Fruit fly (Drosophila melanogaster) whole organism, prepupa: ENCODE measurements around the gene Mip.

Experiments used
- Blimp-1 ChIP-seq: fragments of 200-800 bp; sonication (Bioruptor generic); optimal IDR thresholded peaks from 3 replicates; lab custom pipeline; 2017; ENCODE audit warnings: missing biosample characterization, missing genetic modification characterization, mild to moderate bottlenecking, moderate library complexity, missing genetic modification reagents
- CG10631 ChIP-seq: fragments of 200-800 bp; sonication (Bioruptor generic); optimal IDR thresholded peaks from 2 replicates; lab custom pipeline; 2016; ENCODE audit warnings: missing biosample characterization, missing genetic modification characterization
- CG11294 ChIP-seq: fragments of 200-800 bp; sonication (Bioruptor generic); IDR thresholded peaks from 2 replicates; pipeline ENCODE4 v1.3.6; 2022; ENCODE audit warnings: missing biosample characterization, missing genetic modification characterization
- CG16779 ChIP-seq: fragments of 200-800 bp; sonication (Bioruptor generic); optimal IDR thresholded peaks from 3 replicates; lab custom pipeline; 2017; ENCODE audit warnings: missing biosample characterization, mild to moderate bottlenecking, missing genetic modification characterization
- CG34406 ChIP-seq: fragments of 200-800 bp; sonication (Bioruptor generic); optimal IDR thresholded peaks from 3 replicates; lab custom pipeline; 2016; ENCODE audit warnings: missing biosample characterization, missing genetic modification characterization
- CG4318 ChIP-seq: fragments of 200-800 bp; sonication (Bioruptor generic); optimal IDR thresholded peaks from 3 replicates; lab custom pipeline; 2017; ENCODE audit warnings: missing biosample characterization, mild to moderate bottlenecking, missing genetic modification characterization
- CG6792 ChIP-seq: fragments of 200-800 bp; sonication (Bioruptor generic); optimal IDR thresholded peaks from 3 replicates; lab custom pipeline; 2016; ENCODE audit warnings: missing biosample characterization, missing genetic modification characterization
- CG6808 ChIP-seq: fragments of 200-800 bp; sonication (Bioruptor generic); optimal IDR thresholded peaks from 3 replicates; lab custom pipeline; 2017; ENCODE audit warnings: missing biosample characterization, missing genetic modification characterization, mild to moderate bottlenecking, moderate library complexity, missing genetic modification reagents
- CG6854 ChIP-seq: fragments of 200-800 bp; sonication (Bioruptor generic); optimal IDR thresholded peaks from 2 replicates; lab custom pipeline; 2017; ENCODE audit warnings: missing biosample characterization, mild to moderate bottlenecking, missing genetic modification characterization
- CG8319 ChIP-seq: fragments of 200-800 bp; sonication (Bioruptor generic); optimal IDR thresholded peaks from 3 replicates; lab custom pipeline; 2016; ENCODE audit warnings: missing biosample characterization, missing genetic modification characterization
- CG8632 ChIP-seq: fragments of 200-800 bp; sonication (Bioruptor generic); optimal IDR thresholded peaks from 3 replicates; lab custom pipeline; 2016; ENCODE audit warnings: missing biosample characterization, missing genetic modification characterization
- CG9139 ChIP-seq: fragments of 200-800 bp; sonication (Bioruptor generic); optimal IDR thresholded peaks from 3 replicates; lab custom pipeline; 2017; ENCODE audit warnings: missing biosample characterization, mild to moderate bottlenecking, missing genetic modification characterization
- Eip75B ChIP-seq: fragments of 200-800 bp; sonication (Bioruptor generic); optimal IDR thresholded peaks from 3 replicates; lab custom pipeline; 2016; ENCODE audit warnings: missing biosample characterization, missing genetic modification characterization
- Eip78C ChIP-seq: fragments of 200-800 bp; sonication (Bioruptor generic); peaks from one replicate; lab custom pipeline; 2016; ENCODE audit warnings: missing biosample characterization, missing genetic modification characterization
- Eip93F ChIP-seq: fragments of 200-800 bp; sonication (Bioruptor generic); optimal IDR thresholded peaks from 2 replicates; lab custom pipeline; 2016; ENCODE audit warnings: missing biosample characterization, mild to moderate bottlenecking, missing genetic modification characterization
- Ets21C ChIP-seq: fragments of 200-800 bp; sonication (Bioruptor generic); optimal IDR thresholded peaks from 3 replicates; lab custom pipeline; 2016; ENCODE audit warnings: missing biosample characterization, missing genetic modification characterization
- Ets96B ChIP-seq: fragments of 200-800 bp; optimal IDR thresholded peaks from 2 replicates; lab custom pipeline; 2019; ENCODE audit warnings: missing biosample characterization, mild to moderate bottlenecking, missing genetic modification characterization, moderate library complexity
- Hr38 ChIP-seq: sonication (Bioruptor generic); optimal IDR thresholded peaks from 2 replicates; lab custom pipeline; 2016; ENCODE audit warnings: missing biosample characterization, missing genetic modification characterization
- Hr39 ChIP-seq: fragments of 200-800 bp; sonication (Bioruptor generic); optimal IDR thresholded peaks from 2 replicates; lab custom pipeline; 2016; ENCODE audit warnings: missing biosample characterization, missing genetic modification characterization
- Lpt ChIP-seq: fragments of 200-800 bp; sonication (Bioruptor generic); optimal IDR thresholded peaks from 3 replicates; lab custom pipeline; 2016; ENCODE audit warnings: missing biosample characterization, missing genetic modification characterization
- Met ChIP-seq: fragments of 200-800 bp; sonication (Bioruptor generic); optimal IDR thresholded peaks from 3 replicates; lab custom pipeline; 2016; ENCODE audit warnings: missing biosample characterization, missing genetic modification characterization
- OdsH ChIP-seq: fragments of 200-800 bp; sonication (Bioruptor generic); optimal IDR thresholded peaks from 3 replicates; lab custom pipeline; 2016; ENCODE audit warnings: missing biosample characterization, missing genetic modification characterization
- Smox ChIP-seq: fragments of 200-800 bp; sonication (Bioruptor generic); optimal IDR thresholded peaks from 3 replicates; lab custom pipeline; 2016; ENCODE audit warnings: missing biosample characterization, missing genetic modification characterization
- Sox14 ChIP-seq: fragments of 200-800 bp; sonication (Bioruptor generic); optimal IDR thresholded peaks from 3 replicates; lab custom pipeline; 2016; ENCODE audit warnings: missing biosample characterization, missing genetic modification characterization
- Sox15 ChIP-seq: fragments of 200-800 bp; sonication (Bioruptor generic); optimal IDR thresholded peaks from 3 replicates; lab custom pipeline; 2016; ENCODE audit warnings: missing biosample characterization, missing genetic modification characterization
- acj6 ChIP-seq: fragments of 200-800 bp; sonication (Bioruptor generic); optimal IDR thresholded peaks from 3 replicates; lab custom pipeline; 2016; ENCODE audit warnings: missing biosample characterization, missing genetic modification characterization
- cyc ChIP-seq: fragments of 200-800 bp; sonication (Bioruptor generic); optimal IDR thresholded peaks from 3 replicates; lab custom pipeline; 2016; ENCODE audit warnings: missing biosample characterization, missing genetic modification characterization
- dac ChIP-seq: fragments of 200-800 bp; sonication (Bioruptor generic); optimal IDR thresholded peaks from 2 replicates; lab custom pipeline; 2017; ENCODE audit warnings: missing biosample characterization, mild to moderate bottlenecking, missing genetic modification characterization
- dsx ChIP-seq: fragments of 200-800 bp; optimal IDR thresholded peaks from 3 replicates; lab custom pipeline; 2019; ENCODE audit warnings: missing biosample characterization, mild to moderate bottlenecking, missing genetic modification characterization, moderate library complexity; ENCODE audit not compliant: poor library complexity, severe bottlenecking
- eg ChIP-seq: fragments of 200-800 bp; sonication (Bioruptor generic); IDR thresholded peaks from 3 replicates; pipeline ENCODE4 v1.3.6; 2022; ENCODE audit warnings: missing biosample characterization, missing genetic modification characterization
- esn ChIP-seq: fragments of 200-800 bp; sonication (Bioruptor generic); optimal IDR thresholded peaks from 2 replicates; lab custom pipeline; 2016; ENCODE audit warnings: missing biosample characterization, mild to moderate bottlenecking, missing genetic modification characterization, moderate library complexity
- fd85E ChIP-seq: fragments of 200-800 bp; sonication (Bioruptor generic); optimal IDR thresholded peaks from 3 replicates; lab custom pipeline; 2016; ENCODE audit warnings: missing biosample characterization, missing genetic modification characterization
- net ChIP-seq: fragments of 200-800 bp; sonication (Bioruptor generic); optimal IDR thresholded peaks from 3 replicates; lab custom pipeline; 2016; ENCODE audit warnings: missing biosample characterization, missing genetic modification characterization
- pdm3 ChIP-seq: fragments of 200-800 bp; sonication (Bioruptor generic); optimal IDR thresholded peaks from 3 replicates; lab custom pipeline; 2016; ENCODE audit warnings: missing biosample characterization, missing genetic modification characterization
- ss ChIP-seq, 2 experiments: fragments of 200-800 bp; sonication (Bioruptor generic); optimal IDR thresholded peaks; 2 replicates in 1 of 2; 3 replicates in 1 of 2; lab custom pipeline; 2017 to 2018; ENCODE audit warnings: mild to moderate bottlenecking in 2 of 2, missing biosample characterization in 2 of 2, missing genetic modification characterization in 2 of 2, moderate library complexity in 1 of 2
- svp ChIP-seq: fragments of 200-800 bp; sonication (Bioruptor generic); peaks from one replicate; lab custom pipeline; 2016; ENCODE audit warnings: missing biosample characterization, missing genetic modification characterization
- vri ChIP-seq: fragments of 200-800 bp; sonication (Bioruptor generic); optimal IDR thresholded peaks from 3 replicates; lab custom pipeline; 2016; ENCODE audit warnings: missing biosample characterization, mild to moderate bottlenecking, missing genetic modification characterization

Gene Mip

DNA sequence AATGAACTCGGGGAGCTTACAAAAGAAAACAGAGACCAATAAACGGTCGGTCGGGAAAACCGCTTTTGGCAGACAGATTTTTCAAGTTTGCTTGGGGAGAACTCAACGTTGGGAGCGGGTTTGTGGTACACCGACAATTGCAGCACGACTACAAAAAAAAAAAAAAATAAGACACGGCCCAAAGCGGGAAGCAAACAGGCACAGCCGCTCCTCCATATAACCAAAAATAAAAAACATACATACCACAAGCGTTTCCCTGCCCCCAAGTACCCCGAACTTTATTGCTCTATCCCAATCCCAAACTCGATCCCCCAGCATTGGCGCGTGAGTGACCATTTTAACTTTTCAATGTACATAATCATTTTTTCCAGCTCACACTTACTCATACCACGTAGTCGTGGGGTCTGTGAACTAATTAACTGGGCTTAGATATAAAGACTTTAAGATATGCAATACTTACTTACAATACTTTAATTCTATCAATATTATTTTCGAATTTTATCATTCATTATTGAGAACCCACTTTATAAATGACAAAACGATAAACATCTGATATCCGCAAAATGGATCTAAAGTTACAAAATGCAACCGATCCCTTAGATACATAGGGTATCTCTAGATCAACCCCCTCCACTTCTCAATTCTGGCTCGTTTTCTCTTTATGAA is 25.6 kb upstream of the Mip start (continued):
- TF ChIP-seq eg (GFP tag; lab: Robert Waterston, UW) (peak; percentile 69), ss (GFP tag; optimal IDR thresholded peaks at IDR 0.05; lab: Kevin White, UChicago) (no peak), svp (no peak), Eip78C (no peak), Lpt (GFP tag; lab: Kevin White, UChicago) (peak; percentile 40), CG4318 (GFP tag; lab: Kevin White, UChicago) (no peak), CG10631 (GFP tag; lab: Kevin White, UChicago) (peak; percentile 3), Ets21C (GFP tag; lab: Kevin White, UChicago) (no peak)

DNA sequence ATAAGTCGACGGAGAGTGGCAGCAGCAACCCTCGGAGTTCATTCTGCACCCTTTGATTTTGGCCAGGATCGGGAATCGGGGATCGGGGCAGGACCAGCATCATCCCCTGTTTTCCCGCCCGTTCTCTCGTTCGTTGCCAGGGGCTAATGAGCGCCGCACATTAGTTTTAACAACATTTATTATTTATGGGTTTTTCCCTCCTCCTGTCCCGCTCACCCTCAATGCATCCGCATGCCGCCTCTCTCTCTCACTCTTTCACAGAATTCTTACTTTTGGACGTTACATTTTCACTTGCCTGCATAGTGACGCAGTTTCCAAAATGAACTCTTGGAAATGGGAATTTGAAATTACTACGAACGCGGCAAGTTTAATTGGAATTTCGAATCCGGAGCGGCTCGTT is 17.5 kb upstream of the Mip start:
- TF ChIP-seq CG6854 (no peak), CG10631 (GFP tag; lab: Kevin White, UChicago) (no peak), acj6 (GFP tag; lab: Kevin White, UChicago) (no peak), Sox14 (GFP tag; lab: Kevin White, UChicago) (no peak), CG8319 (GFP tag; lab: Kevin White, UChicago) (no peak), Eip93F (no peak), esn (GFP tag; lab: Kevin White, UChicago) (no peak), Sox15 (GFP tag; lab: Kevin White, UChicago) (no peak), CG9139 (no peak), CG6792 (GFP tag; lab: Kevin White, UChicago) (no peak), ss (GFP tag; optimal IDR thresholded peaks at IDR 0.05; lab: Kevin White, UChicago) (no peak), net (GFP tag; lab: Kevin White, UChicago) (no peak), CG16779 (no peak), CG6808 (GFP tag; lab: Kevin White, UChicago) (no peak), vri (GFP tag; lab: Kevin White, UChicago) (no peak), Eip78C (no peak), Eip75B (no peak)

DNA sequence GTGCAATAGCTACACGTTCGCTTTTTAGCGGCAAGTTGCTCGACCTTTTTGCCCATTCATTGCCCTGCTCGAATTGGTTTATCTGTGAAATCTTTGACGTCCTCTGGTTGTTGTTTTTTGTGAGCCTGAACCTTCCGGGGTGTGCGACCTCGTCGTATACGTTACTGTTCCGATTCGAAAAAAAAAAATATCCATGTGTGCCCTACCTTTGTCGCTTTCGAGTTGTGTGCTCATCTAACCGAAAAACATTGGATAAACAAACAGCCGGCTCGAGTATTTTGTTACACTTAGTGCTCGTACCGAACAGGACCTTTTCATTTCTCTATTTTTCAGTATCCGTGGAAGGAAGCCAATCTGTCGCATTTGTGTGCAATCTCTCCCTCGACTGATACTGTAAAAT is 14.6 kb upstream of the Mip start:
- no peak for TF ChIP-seq Ets96B (tag; lab: Kevin White, UChicago)
- TF ChIP-seq CG6854 = no peak
- TF ChIP-seq OdsH (GFP tag; lab: Kevin White, UChicago) = no peak
- TF ChIP-seq Eip93F = no peak
- TF ChIP-seq CG8632 (GFP tag; lab: Kevin White, UChicago) = no peak
- TF ChIP-seq pdm3 = no peak
- no peak for TF ChIP-seq vri (GFP tag; lab: Kevin White, UChicago)
- TF ChIP-seq cyc = no peak
- TF ChIP-seq dac (GFP tag; lab: Kevin White, UChicago) = no peak
- no peak for TF ChIP-seq ss (GFP tag; optimal IDR thresholded peaks at IDR 0.05; lab: Kevin White, UChicago)
- no peak for TF ChIP-seq svp

DNA sequence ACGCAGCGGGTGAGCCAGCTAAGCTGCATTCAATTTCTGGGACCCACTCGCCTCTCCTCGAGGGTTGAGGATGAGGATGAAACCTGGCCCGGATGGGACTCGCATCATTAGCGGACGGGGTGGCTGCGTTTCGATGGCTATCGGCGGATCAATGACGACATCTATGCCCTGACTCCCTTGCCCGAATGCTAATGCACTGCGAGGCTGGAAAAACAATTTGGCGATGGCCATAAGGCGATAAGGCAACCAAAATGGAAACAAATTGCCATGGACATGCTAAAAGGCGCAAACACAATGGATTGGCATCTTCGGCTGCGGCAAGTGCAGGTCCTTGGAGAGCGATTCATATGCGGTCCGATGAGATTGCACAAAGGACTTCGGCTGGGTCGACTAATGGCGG is 13.5 kb upstream of the Mip start:
- TF ChIP-seq CG11294 (GFP tag; lab: Robert Waterston, UW) (no peak), CG34406 (GFP tag; lab: Kevin White, UChicago) (no peak), Smox (GFP tag; lab: Kevin White, UChicago) (no peak), dsx (GFP tag; lab: Kevin White, UChicago) (no peak), Hr38 (GFP tag; lab: Kevin White, UChicago) (no peak), CG4318 (GFP tag; lab: Kevin White, UChicago) (no peak), fd85E (GFP tag; lab: Kevin White, UChicago) (no peak), Hr39 (GFP tag; lab: Kevin White, UChicago) (no peak), CG9139 (no peak), Met (GFP tag; lab: Kevin White, UChicago) (no peak), CG8319 (GFP tag; lab: Kevin White, UChicago) (no peak), Eip93F (no peak), Blimp-1 (GFP tag; lab: Kevin White, UChicago) (no peak)
